In genomic region chrIII:5915926-5916325, ce11 we compare ENCODE assay signal across 2 worm cellular contexts.
TF ChIP-seq lines count a peak whose summit lies in the region.

No protein-coding gene starts in this region.

TF ChIP-seq in whole organism, L1 larva, 84 proteins besides CTCF, POLR2A, EP300 and RAD21 (continued from another document):
- TF ChIP-seq nhr-20 (tag; optimal IDR thresholded peaks at IDR 0.05; lab: Kevin White, UChicago) (no peak), tlp-1 (tag; optimal IDR thresholded peaks at IDR 0.05; lab: Kevin White, UChicago) (no peak), swsn-7 (tag; optimal IDR thresholded peaks at IDR 0.05; lab: Kevin White, UChicago) (no peak), hlh-17 (GFP tag; optimal IDR thresholded peaks at IDR 0.05; lab: Kevin White, UChicago; ENCODE audit: borderline replicate concordance) (no peak)

TF ChIP-seq in whole organism, L4 larva, 104 proteins besides CTCF, POLR2A, EP300 and RAD21 (continued from another document):
- TF ChIP-seq gei-8 (GFP tag; optimal IDR thresholded peaks at IDR 0.05; lab: Kevin White, UChicago) (no peak), dmd-8 (GFP tag; IDR thresholded peaks at IDR 0.05; lab: Robert Waterston, UW) (no peak), pha-4 (GFP tag; IDR thresholded peaks at IDR 0.05; lab: Robert Waterston, UW) (no peak), pha-4 (tag; optimal IDR thresholded peaks at IDR 0.05; lab: Kevin White, UChicago) (no peak), nhr-28 (tag; optimal IDR thresholded peaks at IDR 0.05; lab: Kevin White, UChicago) (peak; percentile 67), lin-15B (tag; optimal IDR thresholded peaks at IDR 0.05; lab: Kevin White, UChicago) (no peak), madf-5 (GFP tag; IDR thresholded peaks at IDR 0.05; lab: Robert Waterston, UW) (no peak), rbr-2 (tag; optimal IDR thresholded peaks at IDR 0.05; lab: Kevin White, UChicago) (no peak), nhr-42 (GFP tag; IDR thresholded peaks at IDR 0.05; lab: Robert Waterston, UW) (no peak), T26A8.4 (GFP tag; IDR thresholded peaks at IDR 0.05; lab: Robert Waterston, UW) (no peak), F49E8.2 (tag; optimal IDR thresholded peaks at IDR 0.05; lab: Kevin White, UChicago; ENCODE audit: borderline replicate concordance) (no peak), arid-1 (GFP tag; conservative IDR thresholded peaks at IDR 0.05; lab: Robert Waterston, UW) (no peak), nhr-76 (tag; optimal IDR thresholded peaks at IDR 0.05; lab: Kevin White, UChicago) (no peak), zip-2 (tag; optimal IDR thresholded peaks at IDR 0.05; lab: Kevin White, UChicago) (no peak), mxl-2 (GFP tag; conservative IDR thresholded peaks at IDR 0.05; lab: Robert Waterston, UW) (no peak), snpc-1.2 (GFP tag; IDR thresholded peaks at IDR 0.05; lab: Robert Waterston, UW) (no peak), zfp-2 (tag; optimal IDR thresholded peaks at IDR 0.05; lab: Kevin White, UChicago) (no peak), F37D6.2 (tag; optimal IDR thresholded peaks at IDR 0.05; lab: Kevin White, UChicago) (no peak), ceh-32 (tag; optimal IDR thresholded peaks at IDR 0.05; lab: Kevin White, UChicago; ENCODE audit: poor library complexity) (no peak), sdz-12 (GFP tag; optimal IDR thresholded peaks at IDR 0.05; lab: Kevin White, UChicago) (no peak), F10B5.3 (tag; optimal IDR thresholded peaks at IDR 0.05; lab: Kevin White, UChicago) (no peak), egl-27 (tag; optimal IDR thresholded peaks at IDR 0.05; lab: Kevin White, UChicago) (no peak), jun-1 (tag; optimal IDR thresholded peaks at IDR 0.05; lab: Kevin White, UChicago) (no peak), hmg-1.1 (GFP tag; IDR thresholded peaks at IDR 0.05; lab: Robert Waterston, UW) (no peak), nhr-41 (GFP tag; IDR thresholded peaks at IDR 0.05; lab: Robert Waterston, UW) (no peak), tra-1 (GFP tag; IDR thresholded peaks at IDR 0.05; lab: Robert Waterston, UW) (0 out of 2 replicates have a peak, but pooled peaks have one; percentile 10), lin-29 (GFP tag; IDR thresholded peaks at IDR 0.05; lab: Robert Waterston, UW) (no peak), Y105C5A.15 (GFP tag; IDR thresholded peaks at IDR 0.05; lab: Robert Waterston, UW) (no peak), dpl-1 (GFP tag; optimal IDR thresholded peaks at IDR 0.05; lab: Kevin White, UChicago) (no peak), skn-1 (tag; optimal IDR thresholded peaks at IDR 0.05; lab: Kevin White, UChicago) (no peak), vab-7 (GFP tag; IDR thresholded peaks at IDR 0.05; lab: Robert Waterston, UW) (no peak), madf-9 (GFP tag; conservative IDR thresholded peaks at IDR 0.05; lab: Robert Waterston, UW) (no peak), nhr-48 (tag; optimal IDR thresholded peaks at IDR 0.05; lab: Kevin White, UChicago) (no peak), ctbp-1 (GFP tag; IDR thresholded peaks at IDR 0.05; lab: Robert Waterston, UW) (no peak), set-16 (GFP tag; IDR thresholded peaks at IDR 0.05; lab: Robert Waterston, UW) (no peak), ceh-20 (GFP tag; IDR thresholded peaks at IDR 0.05; lab: Robert Waterston, UW) (no peak), zag-1 (tag; optimal IDR thresholded peaks at IDR 0.05; lab: Kevin White, UChicago) (no peak), ztf-7 (tag; optimal IDR thresholded peaks at IDR 0.05; lab: Kevin White, UChicago) (peak; percentile 33), ztf-11 (tag; optimal IDR thresholded peaks at IDR 0.05; lab: Kevin White, UChicago) (no peak), fos-1 (tag; optimal IDR thresholded peaks at IDR 0.05; lab: Kevin White, UChicago) (no peak), Y75B8A.6 (GFP tag; IDR thresholded peaks at IDR 0.05; lab: Robert Waterston, UW) (no peak), attf-4 (tag; optimal IDR thresholded peaks at IDR 0.05; lab: Kevin White, UChicago) (no peak), spr-1 (tag; optimal IDR thresholded peaks at IDR 0.05; lab: Kevin White, UChicago) (no peak), daf-16 (GFP tag; optimal IDR thresholded peaks at IDR 0.05; lab: Kevin White, UChicago) (no peak), daf-16 (tag; optimal IDR thresholded peaks at IDR 0.05; lab: Kevin White, UChicago) (peak; percentile 57), daf-19 (GFP tag; conservative IDR thresholded peaks at IDR 0.05; lab: Robert Waterston, UW) (no peak), php-3 (GFP tag; IDR thresholded peaks at IDR 0.05; lab: Robert Waterston, UW) (no peak), spr-3 (GFP tag; optimal IDR thresholded peaks at IDR 0.05; lab: Kevin White, UChicago) (no peak), mep-1 (tag; optimal IDR thresholded peaks at IDR 0.05; lab: Kevin White, UChicago) (peak; percentile 18), nhr-10 (tag; optimal IDR thresholded peaks at IDR 0.05; lab: Kevin White, UChicago) (no peak), ceh-62 (tag; optimal IDR thresholded peaks at IDR 0.05; lab: Kevin White, UChicago) (no peak), ceh-28 (tag; optimal IDR thresholded peaks at IDR 0.05; lab: Kevin White, UChicago) (no peak), T20F7.1 (GFP tag; optimal IDR thresholded peaks at IDR 0.05; lab: Kevin White, UChicago) (no peak), egl-43 (GFP tag; IDR thresholded peaks at IDR 0.05; lab: Robert Waterston, UW) (no peak), aly-2 (tag; optimal IDR thresholded peaks at IDR 0.05; lab: Kevin White, UChicago) (no peak), ces-1 (GFP tag; optimal IDR thresholded peaks at IDR 0.05; lab: Kevin White, UChicago) (no peak), lin-1 (GFP tag; IDR thresholded peaks at IDR 0.05; lab: Robert Waterston, UW) (no peak), zfp-3 (GFP tag; conservative IDR thresholded peaks at IDR 0.05; lab: Robert Waterston, UW) (no peak), lin-38 (GFP tag; IDR thresholded peaks at IDR 0.05; lab: Robert Waterston, UW) (no peak), unc-62 (GFP tag; optimal IDR thresholded peaks at IDR 0.05 in 1 of 2; lab: Kevin White, UChicago) (no peak), unc-62 (tag; optimal IDR thresholded peaks at IDR 0.05; lab: Kevin White, UChicago) (no peak), daf-8 (GFP tag; IDR thresholded peaks at IDR 0.05; lab: Robert Waterston, UW) (no peak), ZK337.2 (GFP tag; IDR thresholded peaks at IDR 0.05; lab: Robert Waterston, UW) (no peak), nhr-25 (tag; optimal IDR thresholded peaks at IDR 0.05; lab: Kevin White, UChicago; ENCODE audit: borderline replicate concordance, insufficient read depth) (no peak), ceh-44 (GFP tag; IDR thresholded peaks at IDR 0.05; lab: Robert Waterston, UW) (no peak), cey-2 (tag; optimal IDR thresholded peaks at IDR 0.05; lab: Kevin White, UChicago; ENCODE audit: borderline replicate concordance, insufficient read depth) (no peak), mes-2 (tag; optimal IDR thresholded peaks at IDR 0.05; lab: Kevin White, UChicago; ENCODE audit: poor library complexity, severe bottlenecking) (peak; percentile 40), aha-1 (tag; lab: Kevin White, UChicago) (no peak), fkh-10 (GFP tag; optimal IDR thresholded peaks at IDR 0.05; lab: Kevin White, UChicago) (no peak), dve-1 (tag; optimal IDR thresholded peaks at IDR 0.05; lab: Kevin White, UChicago; ENCODE audit: insufficient read depth) (peak; percentile 67), unc-130 (GFP tag; optimal IDR thresholded peaks at IDR 0.05; lab: Kevin White, UChicago) (no peak), nhr-77 (tag; optimal IDR thresholded peaks at IDR 0.05; lab: Kevin White, UChicago) (peak; percentile 44), unc-39 (tag; optimal IDR thresholded peaks at IDR 0.05; lab: Kevin White, UChicago) (no peak), nhr-6 (tag; optimal IDR thresholded peaks at IDR 0.05; lab: Kevin White, UChicago) (peak; percentile 33), lir-3 (tag; optimal IDR thresholded peaks at IDR 0.05; lab: Kevin White, UChicago) (no peak), R02D3.7 (tag; optimal IDR thresholded peaks at IDR 0.05; lab: Kevin White, UChicago) (no peak), pqm-1 (tag; optimal IDR thresholded peaks at IDR 0.05; lab: Kevin White, UChicago) (peak; percentile 95), snpc-4 (tag; optimal IDR thresholded peaks at IDR 0.05; lab: Kevin White, UChicago) (no peak), ZK546.5 (tag; optimal IDR thresholded peaks at IDR 0.05; lab: Kevin White, UChicago) (no peak), Y5F2A.4 (GFP tag; optimal IDR thresholded peaks at IDR 0.05; lab: Kevin White, UChicago) (no peak), dmd-9 (GFP tag; IDR thresholded peaks at IDR 0.05; lab: Robert Waterston, UW) (no peak), nhr-237 (tag; optimal IDR thresholded peaks at IDR 0.05; lab: Kevin White, UChicago) (no peak), ceh-82 (tag; optimal IDR thresholded peaks at IDR 0.05; lab: Kevin White, UChicago) (no peak)
